Worm (Caenorhabditis elegans) whole organism, late embryonic: ENCODE results near the gene srbc-50.

Experiments
- fkh-10 ChIP-seq: fragments of 150-350 bp; optimal IDR thresholded peaks from 2 replicates; lab custom pipeline; 2014; ENCODE audit warnings: missing biosample characterization, missing genetic modification reagents, missing genetic modification characterization
- pqm-1 ChIP-seq: sonication (generic microtip); optimal IDR thresholded peaks from 2 replicates; lab custom pipeline; 2016; ENCODE audit warnings: missing genetic modification characterization, missing compliant biosample characterization

ce11 chrV:15796087-15796486 lies 28.7 kb downstream of the srbc-50 start, which contains the start of gene nhr-223:
- TF ChIP-seq fkh-10 (GFP tag; lab: Kevin White, UChicago) (no peak), pqm-1 (tag; lab: Kevin White, UChicago) (no peak)
